Worm (Caenorhabditis elegans): ENCODE data around the gene grl-15.

DNA sequence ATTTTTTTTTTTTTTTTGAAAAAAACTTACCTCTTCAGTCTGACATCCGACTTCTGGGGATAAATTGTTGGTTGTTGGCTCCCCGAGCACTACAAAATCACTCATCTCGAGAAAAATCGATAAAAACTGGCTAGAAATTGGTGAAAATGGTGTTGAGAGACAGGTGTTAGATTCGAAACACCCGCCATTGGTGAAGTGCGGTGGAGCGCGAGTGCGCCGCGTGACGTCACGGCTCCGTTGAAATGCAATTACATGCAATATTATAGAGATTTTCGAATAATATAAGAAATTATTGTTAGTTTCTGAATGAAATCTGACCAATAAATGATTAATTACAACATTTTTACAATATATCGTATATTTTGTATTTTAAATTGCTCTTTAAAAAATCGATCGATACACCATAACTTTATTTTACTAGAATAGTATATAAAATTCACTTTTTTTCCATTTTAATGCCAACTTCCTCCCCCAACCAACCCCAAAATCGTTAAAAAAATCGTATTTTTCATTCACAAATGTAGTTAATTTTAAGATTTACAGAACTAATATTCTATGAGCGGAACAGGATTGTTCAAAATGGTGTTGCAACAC is 9.6 kb downstream of the grl-15 start, which contains the start of the genes Y75B8A.18 and Y75B8A.19:
- no peak for TF ChIP-seq odd-2 (tag; optimal IDR thresholded peaks at IDR 0.05)
- TF ChIP-seq fax-1 (tag; optimal IDR thresholded peaks at IDR 0.05): no peak
- no peak for TF ChIP-seq sdc-2 (tag; optimal IDR thresholded peaks at IDR 0.05)
- TF ChIP-seq madf-2 (tag; optimal IDR thresholded peaks at IDR 0.05): no peak
- no peak for TF ChIP-seq pqm-1 (tag; optimal IDR thresholded peaks at IDR 0.05)
- TF ChIP-seq hlh-15 (tag; optimal IDR thresholded peaks at IDR 0.05): no peak
- no peak for TF ChIP-seq ceh-24 (tag; optimal IDR thresholded peaks at IDR 0.05)
- TF ChIP-seq sox-4 (tag; optimal IDR thresholded peaks at IDR 0.05): no peak
- no peak for TF ChIP-seq ztf-16 (tag; optimal IDR thresholded peaks at IDR 0.05)
- no peak for TF ChIP-seq pat-9 (tag; optimal IDR thresholded peaks at IDR 0.05)

Data from whole organism, late embryonic.